Worm (Caenorhabditis elegans): ENCODE data around the gene rab-1.

ce11 chrV:1299232-1299631, 35.4 kb upstream of the rab-1 start, which contains the start of gene egl-2:
- TF ChIP-seq mdl-1 (tag; optimal IDR thresholded peaks at IDR 0.05) = no peak
- TF ChIP-seq arid-1 (GFP tag; conservative IDR thresholded peaks at IDR 0.05) = no peak
- TF ChIP-seq nhr-11 (tag; optimal IDR thresholded peaks at IDR 0.05) = no peak
- TF ChIP-seq nhr-76 (tag; optimal IDR thresholded peaks at IDR 0.05) = no peak
- TF ChIP-seq daf-12 (tag; optimal IDR thresholded peaks at IDR 0.05) = no peak
